Fruit fly (Drosophila melanogaster) whole organism, embryonic: ENCODE measurements around the gene CG34039.
A peak's percentile ranks its signal among the peaks of the same experiment; 100 is the strongest.

Experiments used
- B-H2 ChIP-seq: fragments of 200-800 bp; sonication (Bioruptor generic); optimal IDR thresholded peaks from 2 replicates; lab custom pipeline; 2018; ENCODE audit warnings: missing biosample characterization, mild to moderate bottlenecking, missing genetic modification characterization
- CG11696 ChIP-seq: fragments of 200-800 bp; sonication (Bioruptor generic); IDR thresholded peaks from 2 replicates; pipeline ENCODE4 v1.3.6; 2022; ENCODE audit warnings: missing biosample characterization, missing genetic modification characterization
- CG12659 ChIP-seq: fragments of 200-800 bp; sonication (Bioruptor generic); optimal IDR thresholded peaks from 3 replicates; lab custom pipeline; 2017; ENCODE audit warnings: mild to moderate bottlenecking, missing biosample characterization, missing genetic modification reagents, missing genetic modification characterization
- CG15073 ChIP-seq: fragments of 200-800 bp; sonication (Bioruptor generic); optimal IDR thresholded peaks from 2 replicates; lab custom pipeline; 2016; ENCODE audit warnings: missing biosample characterization, missing genetic modification characterization
- CG15269 ChIP-seq: fragments of 200-800 bp; sonication (Bioruptor generic); optimal IDR thresholded peaks from 2 replicates; lab custom pipeline; 2018; ENCODE audit warnings: missing biosample characterization, mild to moderate bottlenecking, missing genetic modification characterization, moderate library complexity
- CG15514 ChIP-seq: fragments of 200-800 bp; sonication (Bioruptor generic); optimal IDR thresholded peaks from 3 replicates; lab custom pipeline; 2017; ENCODE audit warnings: missing biosample characterization, missing genetic modification characterization, mild to moderate bottlenecking, moderate library complexity, missing genetic modification reagents
- CG17361 ChIP-seq: fragments of 200-800 bp; sonication (Bioruptor generic); IDR thresholded peaks from 3 replicates; pipeline ENCODE4 v1.3.6; 2022; ENCODE audit warnings: missing biosample characterization, missing genetic modification characterization
- CG17829 ChIP-seq: fragments of 200-800 bp; optimal IDR thresholded peaks from 2 replicates; lab custom pipeline; 2019; ENCODE audit warnings: missing biosample characterization, mild to moderate bottlenecking, missing genetic modification characterization, moderate library complexity
- CG2120 ChIP-seq: fragments of 200-800 bp; sonication (Bioruptor generic); optimal IDR thresholded peaks from 3 replicates; lab custom pipeline; 2016; ENCODE audit warnings: missing biosample characterization, missing genetic modification characterization
- CG6854 ChIP-seq: fragments of 200-800 bp; sonication (Bioruptor generic); optimal IDR thresholded peaks from 3 replicates; lab custom pipeline; 2017; ENCODE audit warnings: missing biosample characterization, mild to moderate bottlenecking, missing genetic modification characterization
- CG7357 ChIP-seq: fragments of 200-800 bp; sonication (Bioruptor generic); IDR thresholded peaks from 3 replicates; pipeline ENCODE4 v1.3.6; 2022; ENCODE audit warnings: missing biosample characterization, missing genetic modification characterization
- CG8281 ChIP-seq: fragments of 200-800 bp; sonication (Bioruptor generic); optimal IDR thresholded peaks from 2 replicates; lab custom pipeline; 2018; ENCODE audit warnings: missing biosample characterization, mild to moderate bottlenecking, missing genetic modification characterization, moderate library complexity
- CG9727 ChIP-seq: fragments of 200-800 bp; sonication (Bioruptor generic); optimal IDR thresholded peaks from 3 replicates; lab custom pipeline; 2017; ENCODE audit warnings: missing biosample characterization, mild to moderate bottlenecking, missing genetic modification characterization
- CrebB ChIP-seq: fragments of 200-800 bp; sonication (Bioruptor generic); optimal IDR thresholded peaks from 3 replicates; lab custom pipeline; 2018; ENCODE audit warnings: missing biosample characterization, mild to moderate bottlenecking, missing genetic modification characterization
- Dbx ChIP-seq: fragments of 200-800 bp; sonication (Bioruptor generic); IDR thresholded peaks from 3 replicates; pipeline ENCODE4 v1.3.6; 2022; ENCODE audit warnings: missing biosample characterization, missing genetic modification characterization
- Fer1 ChIP-seq: fragments of 200-800 bp; sonication (Bioruptor generic); optimal IDR thresholded peaks from 2 replicates; lab custom pipeline; 2017; ENCODE audit warnings: missing biosample characterization, mild to moderate bottlenecking, missing genetic modification characterization
- HHEX ChIP-seq: fragments of 200-800 bp; sonication (Bioruptor generic); optimal IDR thresholded peaks from 3 replicates; lab custom pipeline; 2017; ENCODE audit warnings: missing biosample characterization, mild to moderate bottlenecking, missing genetic modification characterization, missing genetic modification reagents
- Hsf ChIP-seq: fragments of 200-800 bp; sonication (Bioruptor generic); optimal IDR thresholded peaks from 3 replicates; lab custom pipeline; 2016; ENCODE audit warnings: missing biosample characterization, missing genetic modification characterization
- Kr ChIP-seq: fragments of 200-800 bp; sonication (Bioruptor generic); optimal IDR thresholded peaks from 2 replicates; lab custom pipeline; 2017; ENCODE audit warnings: missing biosample characterization, mild to moderate bottlenecking, missing genetic modification characterization
- Mrtf ChIP-seq: fragments of 200-800 bp; sonication (Bioruptor generic); IDR thresholded peaks from 3 replicates; pipeline ENCODE4 v1.3.6; 2022; ENCODE audit warnings: missing biosample characterization, missing genetic modification characterization
- PHDP ChIP-seq: fragments of 200-800 bp; sonication (Bioruptor generic); optimal IDR thresholded peaks from 3 replicates; lab custom pipeline; 2018; ENCODE audit warnings: missing biosample characterization, mild to moderate bottlenecking, missing genetic modification characterization, moderate library complexity
- Sry-δ ChIP-seq: fragments of 200-800 bp; sonication (Bioruptor generic); optimal IDR thresholded peaks from 2 replicates; lab custom pipeline; 2016; ENCODE audit warnings: missing biosample characterization, missing genetic modification characterization
- Vsx1 ChIP-seq: fragments of 200-800 bp; sonication (Bioruptor generic); optimal IDR thresholded peaks from 2 replicates; lab custom pipeline; 2017; ENCODE audit warnings: missing biosample characterization, mild to moderate bottlenecking, missing genetic modification characterization, missing genetic modification reagents
- Xbp1 ChIP-seq: fragments of 200-800 bp; sonication (Bioruptor generic); optimal IDR thresholded peaks from 3 replicates; lab custom pipeline; 2016; ENCODE audit warnings: missing biosample characterization, mild to moderate bottlenecking, missing genetic modification characterization
- Xrp1 ChIP-seq: fragments of 200-800 bp; sonication (Bioruptor generic); IDR thresholded peaks from 2 replicates; pipeline ENCODE4 v1.3.6; 2022; ENCODE audit warnings: missing biosample characterization, missing genetic modification characterization
- bcd ChIP-seq: fragments of 200-800 bp; sonication (Bioruptor generic); optimal IDR thresholded peaks from 2 replicates; lab custom pipeline; 2017; ENCODE audit warnings: missing biosample characterization, mild to moderate bottlenecking, missing genetic modification characterization
- chinmo ChIP-seq: fragments of 200-800 bp; sonication (Bioruptor generic); IDR thresholded peaks from 4 replicates; pipeline ENCODE4 v1.3.6; 2022; ENCODE audit warnings: missing biosample characterization, missing genetic modification characterization; ENCODE audit not compliant: partially characterized antibody
- ci ChIP-seq: fragments of 200-800 bp; sonication (Bioruptor generic); IDR thresholded peaks from 3 replicates; pipeline ENCODE4 v1.3.6; 2022; ENCODE audit warnings: missing biosample characterization, missing genetic modification characterization
- fru ChIP-seq: fragments of >200 bp; optimal IDR thresholded peaks from 2 replicates; lab custom pipeline; 2017
- fu2 ChIP-seq: fragments of 200-800 bp; sonication (Bioruptor generic); optimal IDR thresholded peaks from 2 replicates; lab custom pipeline; 2016; ENCODE audit warnings: missing biosample characterization, missing genetic modification characterization
- gcm ChIP-seq: fragments of 200-800 bp; sonication (Bioruptor generic); optimal IDR thresholded peaks from 2 replicates; lab custom pipeline; 2019; ENCODE audit warnings: missing biosample characterization, mild to moderate bottlenecking, missing genetic modification characterization, moderate library complexity
- gro ChIP-seq: fragments of 200-800 bp; sonication (Bioruptor generic); optimal IDR thresholded peaks from 2 replicates; lab custom pipeline; 2016; ENCODE audit warnings: missing biosample characterization, missing genetic modification characterization
- hbn ChIP-seq: fragments of 200-800 bp; sonication (Bioruptor generic); IDR thresholded peaks from 2 replicates; pipeline ENCODE4 v1.3.6; 2022; ENCODE audit warnings: missing biosample characterization, missing genetic modification characterization; ENCODE audit not compliant: partially characterized antibody
- kah ChIP-seq: fragments of 200-800 bp; sonication (Bioruptor generic); optimal IDR thresholded peaks from 2 replicates; lab custom pipeline; 2018; ENCODE audit warnings: missing biosample characterization, mild to moderate bottlenecking, missing genetic modification characterization
- kni ChIP-seq: fragments of 200-800 bp; sonication (Bioruptor generic); optimal IDR thresholded peaks from 3 replicates; lab custom pipeline; 2017; ENCODE audit warnings: mild to moderate bottlenecking, missing biosample characterization, missing genetic modification reagents, missing genetic modification characterization
- lmd ChIP-seq: fragments of 200-800 bp; sonication (Bioruptor generic); IDR thresholded peaks from 2 replicates; pipeline ENCODE4 v1.3.6; 2022; ENCODE audit warnings: missing biosample characterization, missing genetic modification characterization
- mirr ChIP-seq: fragments of 200-800 bp; sonication (Bioruptor generic); optimal IDR thresholded peaks from 3 replicates; lab custom pipeline; 2018; ENCODE audit warnings: missing biosample characterization, mild to moderate bottlenecking, missing genetic modification characterization
- onecut ChIP-seq: fragments of 200-800 bp; sonication (Bioruptor generic); IDR thresholded peaks from 2 replicates; pipeline ENCODE4 v1.3.6; 2022; ENCODE audit warnings: missing biosample characterization, missing genetic modification characterization
- p53 ChIP-seq: fragments of 200-800 bp; sonication (Bioruptor generic); optimal IDR thresholded peaks from 2 replicates; lab custom pipeline; 2016; ENCODE audit warnings: missing biosample characterization, missing genetic modification characterization
- pho ChIP-seq: fragments of 200-800 bp; sonication (Bioruptor generic); optimal IDR thresholded peaks from 2 replicates; lab custom pipeline; 2016; ENCODE audit warnings: missing biosample characterization, missing genetic modification characterization
- scrt ChIP-seq: fragments of 200-800 bp; sonication (Bioruptor generic); optimal IDR thresholded peaks from 2 replicates; lab custom pipeline; 2018; ENCODE audit warnings: missing biosample characterization, mild to moderate bottlenecking, missing genetic modification characterization, moderate library complexity
- sens-2 ChIP-seq: fragments of 200-800 bp; sonication (Bioruptor generic); IDR thresholded peaks from 2 replicates; pipeline ENCODE4 v1.3.6; 2022; ENCODE audit warnings: missing biosample characterization, missing genetic modification characterization
- sim ChIP-seq: fragments of 200-800 bp; sonication (Bioruptor generic); IDR thresholded peaks from 2 replicates; pipeline ENCODE4 v1.3.6; 2022; ENCODE audit warnings: missing biosample characterization, missing genetic modification characterization
- sima ChIP-seq: fragments of 200-800 bp; sonication (Bioruptor generic); optimal IDR thresholded peaks from 2 replicates; lab custom pipeline; 2016; ENCODE audit warnings: missing biosample characterization, missing genetic modification characterization
- slbo ChIP-seq: fragments of 200-800 bp; sonication (Bioruptor generic); IDR thresholded peaks from 2 replicates; pipeline ENCODE4 v1.3.6; 2022; ENCODE audit warnings: missing biosample characterization, missing genetic modification characterization
- sr ChIP-seq: fragments of 200-800 bp; sonication (Bioruptor generic); IDR thresholded peaks from 3 replicates; pipeline ENCODE4 v1.3.6; 2022; ENCODE audit warnings: missing biosample characterization, missing genetic modification characterization
- trem ChIP-seq: fragments of 200-800 bp; optimal IDR thresholded peaks from 3 replicates; lab custom pipeline; 2019; ENCODE audit warnings: missing biosample characterization, mild to moderate bottlenecking, missing genetic modification characterization, moderate library complexity
- usp ChIP-seq: fragments of >200 bp; optimal IDR thresholded peaks from 2 replicates; lab custom pipeline; 2017; ENCODE audit warnings: missing biosample characterization, missing genetic modification characterization
- zen ChIP-seq: fragments of 200-800 bp; sonication (Bioruptor generic); optimal IDR thresholded peaks from 3 replicates; lab custom pipeline; 2018; ENCODE audit warnings: missing biosample characterization, mild to moderate bottlenecking, missing genetic modification characterization, moderate library complexity
- zen2 ChIP-seq: fragments of 200-800 bp; sonication (Bioruptor generic); IDR thresholded peaks from 3 replicates; pipeline ENCODE4 v1.3.6; 2022; ENCODE audit warnings: missing biosample characterization, missing genetic modification characterization; ENCODE audit not compliant: partially characterized antibody

The CG34039 gene

DNA sequence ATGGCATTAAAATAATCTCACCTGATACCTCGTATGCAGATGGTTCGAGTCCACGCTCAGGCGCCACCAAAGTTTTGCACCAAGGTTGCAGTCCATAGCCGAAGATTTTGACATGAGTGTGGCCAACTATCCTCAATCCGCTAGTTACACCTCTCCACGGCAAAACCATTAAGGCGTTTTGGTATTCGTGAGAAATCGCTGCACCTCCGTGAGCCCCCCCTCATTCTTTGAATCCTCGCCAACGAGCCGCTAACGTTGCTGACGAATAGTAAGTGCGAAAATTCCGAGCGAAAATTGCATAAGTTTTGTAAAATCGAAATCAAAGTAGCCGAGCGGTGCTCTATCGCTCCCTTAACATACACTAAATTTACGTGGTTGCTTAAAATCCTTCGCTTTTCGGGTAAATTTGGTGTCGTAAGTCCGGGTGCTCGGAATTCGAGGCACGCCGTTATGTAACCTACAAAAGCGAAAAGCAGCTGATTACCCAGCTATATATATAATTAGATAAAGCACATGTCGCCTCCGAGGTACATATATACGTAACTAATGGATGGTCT is 22.3 kb upstream of the CG34039 start, which contains the start of gene Mpcp2 (continued):
- TF ChIP-seq CG12659 (GFP tag; lab: Kevin White, UChicago) (peak; percentile 85), onecut (GFP tag; lab: Robert Waterston, UW) (0 out of 2 replicates have a peak, but pooled peaks have one; percentile 4), CG17829 (tag; lab: Kevin White, UChicago) (peak; percentile 70), CG15269 (tag; lab: Kevin White, UChicago) (peak; percentile 26), fu2 (GFP tag; lab: Kevin White, UChicago) (peak; percentile 6), sr (GFP tag; lab: Robert Waterston, UW) (no peak), zen (peak; percentile 55), Xbp1 (GFP tag; lab: Kevin White, UChicago) (peak; percentile 9), CG15073 (GFP tag; lab: Kevin White, UChicago) (no peak), sim (GFP tag; lab: Robert Waterston, UW) (no peak), slbo (GFP tag; lab: Robert Waterston, UW) (peak; percentile 49; the same call in 1 of the 2 replicates), CG6854 (GFP tag; lab: Kevin White, UChicago) (peak; percentile 9), Fer1 (GFP tag; lab: Kevin White, UChicago) (peak; percentile 71), mirr (GFP tag; lab: Kevin White, UChicago) (peak; percentile 14), ci (GFP tag; lab: Robert Waterston, UW) (peak; percentile 57; the same call in 2 of the 3 replicates), usp (GFP tag; lab: Kevin White, UChicago) (no peak), p53 (GFP tag; lab: Kevin White, UChicago) (peak; percentile 29), Vsx1 (GFP tag; lab: Kevin White, UChicago) (no peak), pho (GFP tag; lab: Kevin White, UChicago) (peak; percentile 30), CG7357 (GFP tag; lab: Robert Waterston, UW) (no peak), lmd (GFP tag; lab: Robert Waterston, UW) (no peak), kah (GFP tag; lab: Kevin White, UChicago) (peak; percentile 17), Dbx (peak; percentile 54; the same call in 1 of the 3 replicates), gcm (GFP tag; lab: Kevin White, UChicago) (peak; percentile 49), fru (no peak), scrt (peak; percentile 27), sima (GFP tag; lab: Kevin White, UChicago) (no peak), Sry-δ (GFP tag; lab: Kevin White, UChicago) (peak; percentile 55), HHEX (GFP tag; lab: Kevin White, UChicago) (peak; percentile 28), Kr (GFP tag; lab: Kevin White, UChicago) (no peak), CG8281 (tag; lab: Kevin White, UChicago) (no peak), CG2120 (GFP tag; lab: Kevin White, UChicago) (peak; percentile 50), sens-2 (GFP tag; lab: Robert Waterston, UW) (no peak), CrebB (peak; percentile 71), B-H2 (GFP tag; lab: Kevin White, UChicago) (peak; percentile 56), Hsf (GFP tag; lab: Kevin White, UChicago) (no peak), PHDP (tag; lab: Kevin White, UChicago) (peak; percentile 48), CG17361 (GFP tag; lab: Robert Waterston, UW) (peak; percentile 42; the same call in 2 of the 3 replicates), zen2 (GFP tag; lab: Robert Waterston, UW) (no peak), Mrtf (GFP tag; lab: Robert Waterston, UW) (no peak), bcd (peak; percentile 55), gro (GFP tag; lab: Kevin White, UChicago) (peak; percentile 31), chinmo (GFP tag; lab: Robert Waterston, UW) (0 out of 4 replicates have a peak, but pooled peaks have one; percentile 52), CG11696 (GFP tag; lab: Robert Waterston, UW) (no peak), hbn (GFP tag; lab: Robert Waterston, UW) (0 out of 2 replicates have a peak, but pooled peaks have one; percentile 31), trem (peak; percentile 83), CG15514 (GFP tag; lab: Kevin White, UChicago) (peak; percentile 86), CG9727 (GFP tag; lab: Kevin White, UChicago) (no peak), kni (GFP tag; lab: Kevin White, UChicago) (peak; percentile 36), Xrp1 (GFP tag; lab: Robert Waterston, UW) (peak; percentile 38; the same call in 1 of the 2 replicates)
